Worm (Caenorhabditis elegans): ENCODE results near the gene lin-42.

- TF ChIP-seq mec-3 (tag; optimal IDR thresholded peaks at IDR 0.05; ENCODE audit: borderline replicate concordance) (no peak), elt-4 (tag; optimal IDR thresholded peaks at IDR 0.05) (no peak), pag-3 (tag; optimal IDR thresholded peaks at IDR 0.05; ENCODE audit: borderline replicate concordance) (no peak)
Measured at ce11 chrII:1271814-1272213, 19.7 kb upstream of the lin-42 start, which contains the start of gene srw-66.

All from whole organism, late embryonic.